Worm (Caenorhabditis elegans) whole organism, L3 larva: ENCODE data around the gene Y116A8B.4.
A peak's percentile ranks its signal among the peaks of the same experiment; 100 is the strongest.

Experiments used
- ama-1 ChIP-seq: fragments of 150-350 bp; optimal IDR thresholded peaks from 2 replicates; lab custom pipeline; 2018
- ceh-9 ChIP-seq: sonication (generic microtip); optimal IDR thresholded peaks from 2 replicates; lab custom pipeline; 2018; ENCODE audit warnings: missing biosample characterization, missing genetic modification characterization
- egl-27 ChIP-seq: sonication (generic microtip); optimal IDR thresholded peaks from 4 replicates; lab custom pipeline; 2017; ENCODE audit warnings: missing biosample characterization, missing genetic modification reagents, missing genetic modification characterization
- fos-1 ChIP-seq: fragments of 150-350 bp; optimal IDR thresholded peaks from 2 replicates; lab custom pipeline; 2014; ENCODE audit warnings: missing biosample characterization, missing genetic modification characterization
- lin-39 ChIP-seq: fragments of 150-350 bp; optimal IDR thresholded peaks from 2 replicates; lab custom pipeline; 2018; ENCODE audit warnings: missing biosample characterization, missing genetic modification reagents, missing genetic modification characterization
- nhr-12 ChIP-seq: fragments of 150-350 bp; optimal IDR thresholded peaks from 2 replicates; lab custom pipeline; 2014; ENCODE audit warnings: missing biosample characterization, missing genetic modification characterization
- nhr-28 ChIP-seq: fragments of 150-350 bp; optimal IDR thresholded peaks from 2 replicates; lab custom pipeline; 2014; ENCODE audit warnings: missing biosample characterization, missing genetic modification characterization
- nhr-77 ChIP-seq: fragments of 150-350 bp; optimal IDR thresholded peaks from 2 replicates; lab custom pipeline; 2014; ENCODE audit warnings: missing biosample characterization, missing genetic modification characterization
- pha-4 ChIP-seq: fragments of 150-350 bp; optimal IDR thresholded peaks from 2 replicates; lab custom pipeline; 2014; ENCODE audit warnings: missing biosample characterization, missing genetic modification reagents, missing genetic modification characterization
- zag-1 ChIP-seq: fragments of 150-350 bp; optimal IDR thresholded peaks from 2 replicates; lab custom pipeline; 2014; ENCODE audit warnings: missing biosample characterization, missing genetic modification characterization
- ztf-11 ChIP-seq: fragments of 150-350 bp; optimal IDR thresholded peaks from 2 replicates; lab custom pipeline; 2014; ENCODE audit warnings: missing biosample characterization, missing genetic modification characterization

DNA sequence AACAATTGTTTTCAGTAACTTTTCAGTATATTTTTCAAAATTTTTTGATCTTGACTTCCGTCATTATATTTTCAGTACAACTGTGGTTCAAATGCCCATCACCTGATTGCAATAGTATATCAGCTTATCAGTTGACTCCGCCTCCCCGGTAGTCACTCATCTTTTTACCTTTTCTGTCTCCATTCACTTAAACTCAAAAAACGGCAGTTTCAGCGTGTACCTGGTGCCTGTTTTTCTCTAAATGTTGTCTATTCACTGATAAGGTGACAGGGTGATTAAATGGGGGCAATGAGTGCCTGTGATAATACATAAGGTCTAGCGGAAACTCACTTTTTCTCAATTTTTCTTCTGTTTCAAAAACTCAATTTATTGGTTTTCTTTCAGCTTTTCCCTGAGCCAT is 21.6 kb downstream of the Y116A8B.4 start, which contains the start of gene ZK550.2:
- TF ChIP-seq nhr-28 (tag; lab: Kevin White, UChicago), result no peak
- TF ChIP-seq pha-4, result peak; percentile 36
- no peak for TF ChIP-seq zag-1 (tag; lab: Kevin White, UChicago)
- TF ChIP-seq nhr-77, result no peak
- no peak for TF ChIP-seq ceh-9 (tag; lab: Kevin White, UChicago)
- no peak for TF ChIP-seq lin-39
- no peak for TF ChIP-seq egl-27 (tag; lab: Kevin White, UChicago)
- TF ChIP-seq ama-1 (lab: Kevin White, UChicago), result no peak
- no peak for TF ChIP-seq ztf-11 (tag; lab: Kevin White, UChicago)
- TF ChIP-seq nhr-12 (tag; lab: Kevin White, UChicago), result no peak
- TF ChIP-seq fos-1, result no peak
